Fruit fly (Drosophila melanogaster) whole organism: Measurements from ENCODE around the gene Pex12.

Source experiments
- CG8478 ChIP-seq: fragments of >200 bp; optimal IDR thresholded peaks from 2 replicates; lab custom pipeline; 2018; ENCODE audit warnings: inconsistent platforms
- Dll ChIP-seq: fragments of >200 bp; optimal IDR thresholded peaks from 2 replicates; lab custom pipeline; 2017
- EcR ChIP-seq, 2 experiments: fragments of >200 bp; optimal IDR thresholded peaks; 2 replicates each; lab custom pipeline; 2017; ENCODE audit warnings: missing biosample characterization in 2 of 2, missing genetic modification characterization in 2 of 2, missing genetic modification reagents in 2 of 2
- pan ChIP-seq: fragments of >200 bp; optimal IDR thresholded peaks from 2 replicates; lab custom pipeline; 2017
- psq ChIP-seq: fragments of >200 bp; optimal IDR thresholded peaks from 2 replicates; lab custom pipeline; 2017
- usp ChIP-seq: fragments of >200 bp; optimal IDR thresholded peaks from 2 replicates; lab custom pipeline; 2017; ENCODE audit warnings: missing biosample characterization, missing genetic modification characterization, mixed read lengths

Gene Pex12

DNA sequence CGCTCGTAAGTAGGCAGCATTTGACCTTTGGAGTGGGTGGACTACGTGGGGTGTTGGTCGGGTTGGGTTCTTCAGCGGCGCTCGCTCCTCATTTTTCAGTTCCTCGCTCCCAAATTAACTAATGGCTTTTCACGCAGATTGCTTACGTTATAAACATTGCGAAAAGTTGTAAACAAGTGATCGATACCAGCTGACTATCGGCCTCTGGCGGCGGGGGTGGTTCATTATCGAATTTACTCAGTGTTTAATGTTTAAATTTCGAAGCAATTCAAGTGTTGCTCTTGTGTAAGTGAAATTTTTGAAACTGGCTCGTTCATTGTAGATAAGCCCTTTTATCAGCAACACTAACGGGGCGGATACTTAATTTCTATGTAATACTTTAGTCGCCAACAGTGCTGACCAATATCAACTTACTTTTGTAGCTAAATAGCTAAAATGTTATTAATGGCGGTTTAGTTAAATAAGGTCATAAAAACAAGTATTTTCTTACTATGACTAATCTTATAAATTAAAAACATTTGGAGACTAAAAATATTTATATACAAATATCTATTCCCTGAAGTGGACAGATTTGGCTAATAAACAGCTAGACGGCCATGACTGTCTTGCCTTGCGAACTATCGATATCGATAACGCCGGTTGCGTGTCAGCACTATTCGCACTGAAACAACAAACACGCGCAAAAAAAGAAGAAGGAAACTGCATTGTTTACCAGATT lies 3.7 kb downstream of the Pex12 start, which contains the start of the genes PGAP2 and Clp:
Gene PGAP2, minus strand, starts transcription at position 194 of the 718 bp plus-strand sequence.
Gene Clp, plus strand, starts transcription at position 650 of the 718 bp plus-strand sequence.
- TF ChIP-seq psq (lab: Kevin White, UChicago) (no peak), EcR (GFP tag; optimal IDR thresholded peaks at IDR 0.05; lab: Kevin White, UChicago) (no peak), pan (no peak), usp (GFP tag; lab: Kevin White, UChicago) (no peak), CG8478 (lab: Kevin White, UChicago) (no peak), Dll (lab: Kevin White, UChicago) (no peak)

DNA sequence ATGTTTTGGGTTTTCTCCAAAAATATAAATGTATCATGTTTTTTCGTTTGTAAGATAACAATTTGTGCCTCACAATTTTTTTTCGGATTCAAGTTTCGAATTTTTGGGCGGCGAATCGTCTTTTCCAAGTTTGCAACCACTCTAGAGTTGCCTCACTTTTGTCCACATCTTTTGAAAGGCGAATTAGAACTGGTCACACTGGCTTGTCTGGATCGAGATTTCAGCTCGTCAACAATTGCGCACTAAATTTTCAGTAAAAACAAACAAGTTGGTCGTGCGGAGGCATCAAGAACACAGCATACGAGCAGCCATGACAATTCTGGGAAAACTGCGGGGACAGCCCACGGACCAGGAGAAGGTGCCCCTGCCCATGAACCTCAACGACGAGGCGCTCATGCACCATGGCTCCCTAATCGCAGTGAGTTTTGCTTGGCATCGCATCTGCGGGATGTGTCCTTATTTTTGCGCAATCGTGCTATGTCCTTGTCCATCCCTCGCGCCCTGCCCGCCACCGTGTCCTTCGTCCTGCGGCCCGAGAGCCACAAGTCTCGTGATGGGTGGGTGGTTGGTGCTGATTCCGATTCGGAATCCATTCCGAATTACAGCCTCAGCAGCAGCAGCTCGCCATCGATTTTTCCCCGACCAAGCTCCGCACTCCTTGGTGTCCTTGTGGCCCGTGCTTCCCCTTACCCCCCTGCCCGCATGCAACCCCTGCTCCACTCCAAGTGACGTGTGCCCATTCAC lies 5.6 kb downstream of the Pex12 start, which contains the start of gene CG3662:
Gene CG3662, plus strand, starts transcription at position 48 of the 744 bp plus-strand sequence.
- no peak for TF ChIP-seq Dll (lab: Kevin White, UChicago)
- no peak for TF ChIP-seq EcR (GFP tag; optimal IDR thresholded peaks at IDR 0.05; lab: Kevin White, UChicago)
- no peak for TF ChIP-seq pan
- no peak for TF ChIP-seq psq (lab: Kevin White, UChicago)
- TF ChIP-seq CG8478 (lab: Kevin White, UChicago) = no peak
- TF ChIP-seq usp (GFP tag; lab: Kevin White, UChicago) = no peak

DNA sequence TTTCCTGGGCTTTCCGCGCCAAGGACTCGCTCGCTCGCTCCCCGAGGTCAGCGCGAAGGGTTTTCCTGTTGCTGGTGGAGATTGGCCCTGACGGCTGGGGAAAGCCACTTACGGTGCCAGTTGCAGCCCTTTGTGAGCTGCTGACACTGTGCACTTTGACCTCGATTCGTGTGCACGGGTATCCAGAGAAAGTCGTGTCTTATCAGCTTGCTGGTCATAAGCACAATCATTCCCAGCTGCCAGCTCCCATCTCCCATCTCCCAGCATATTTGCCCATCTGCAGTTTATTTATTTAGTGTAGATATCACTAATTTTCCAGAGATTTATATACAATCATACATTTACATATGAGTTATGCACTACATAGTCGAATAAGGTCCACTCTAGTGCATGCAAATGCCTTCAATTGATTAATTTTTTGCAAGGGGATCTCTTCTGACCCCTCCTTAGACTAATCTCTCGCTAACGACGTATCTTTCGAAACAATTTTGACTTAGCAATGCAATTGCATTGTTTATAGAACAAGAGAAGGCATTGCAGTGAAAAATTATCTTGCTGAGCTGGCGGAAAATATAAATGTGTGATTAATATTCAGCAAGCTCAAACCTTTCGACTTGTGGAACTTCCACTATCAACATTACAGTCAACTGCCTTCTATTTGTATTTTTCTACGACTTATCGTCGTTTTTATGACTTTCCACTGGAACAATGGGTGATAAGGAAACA lies 6.4 kb downstream of the Pex12 start:
- TF ChIP-seq pan (no peak), CG8478 (lab: Kevin White, UChicago) (no peak), usp (GFP tag; lab: Kevin White, UChicago) (no peak), psq (lab: Kevin White, UChicago) (no peak), EcR (GFP tag; optimal IDR thresholded peaks at IDR 0.05; lab: Kevin White, UChicago) (no peak), Dll (lab: Kevin White, UChicago) (no peak)

DNA sequence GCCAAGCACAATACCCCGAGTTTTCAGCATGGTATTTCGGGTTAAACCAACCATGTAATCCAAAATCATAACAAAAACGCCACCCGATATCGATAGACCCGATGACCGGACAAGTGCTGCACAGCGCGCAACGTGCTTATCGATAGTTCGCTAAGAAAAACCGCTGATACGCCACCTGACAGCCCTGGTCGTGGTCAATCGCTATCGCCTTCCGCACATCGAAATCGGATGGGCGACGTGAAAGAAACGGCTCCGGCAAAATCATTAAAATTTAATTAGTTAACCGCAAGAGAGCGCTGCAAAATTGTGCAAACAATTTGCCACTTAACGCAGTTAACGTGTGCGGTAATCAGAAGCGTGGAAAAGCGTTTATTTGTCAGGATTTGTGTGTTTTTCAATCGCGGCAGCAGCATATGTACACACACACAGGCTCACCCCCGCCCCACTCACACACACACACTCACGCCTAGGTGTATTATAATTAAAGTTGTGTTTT lies 10.0 kb downstream of the Pex12 start, which contains the start of the genes CG3862 and dock:
Gene CG3862, minus strand, starts transcription at position 94 of the 496 bp plus-strand sequence.
Gene dock, plus strand, starts transcription at position 202 of the 496 bp plus-strand sequence.
- TF ChIP-seq CG8478 (lab: Kevin White, UChicago) (no peak), psq (lab: Kevin White, UChicago) (no peak), pan (no peak), EcR (GFP tag; optimal IDR thresholded peaks at IDR 0.05; lab: Kevin White, UChicago) (no peak), Dll (lab: Kevin White, UChicago) (no peak), usp (GFP tag; lab: Kevin White, UChicago) (no peak)

DNA sequence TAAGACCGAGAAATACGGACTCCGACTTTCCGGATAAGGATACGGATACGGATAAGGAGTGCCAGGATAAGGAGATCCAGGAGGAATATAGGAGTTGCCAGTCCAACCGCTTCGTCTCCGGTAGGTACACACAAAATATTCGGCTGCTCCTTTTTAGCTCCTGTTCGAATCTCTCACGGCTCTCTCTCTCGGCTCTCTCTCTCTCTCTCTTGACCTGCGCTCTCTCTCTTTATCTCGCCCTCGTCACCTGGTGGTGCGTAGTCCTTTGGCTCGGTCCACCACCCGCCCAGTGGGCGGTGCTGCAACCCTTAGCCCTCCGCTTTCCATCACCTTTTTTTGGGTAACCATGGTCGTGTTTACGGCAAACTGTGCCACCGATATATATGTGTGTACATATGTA lies 10.6 kb downstream of the Pex12 start:
- TF ChIP-seq psq (lab: Kevin White, UChicago) (no peak), pan (no peak), Dll (lab: Kevin White, UChicago) (peak; percentile 46), usp (GFP tag; lab: Kevin White, UChicago) (no peak), EcR (GFP tag; optimal IDR thresholded peaks at IDR 0.05; lab: Kevin White, UChicago) (no peak)

DNA sequence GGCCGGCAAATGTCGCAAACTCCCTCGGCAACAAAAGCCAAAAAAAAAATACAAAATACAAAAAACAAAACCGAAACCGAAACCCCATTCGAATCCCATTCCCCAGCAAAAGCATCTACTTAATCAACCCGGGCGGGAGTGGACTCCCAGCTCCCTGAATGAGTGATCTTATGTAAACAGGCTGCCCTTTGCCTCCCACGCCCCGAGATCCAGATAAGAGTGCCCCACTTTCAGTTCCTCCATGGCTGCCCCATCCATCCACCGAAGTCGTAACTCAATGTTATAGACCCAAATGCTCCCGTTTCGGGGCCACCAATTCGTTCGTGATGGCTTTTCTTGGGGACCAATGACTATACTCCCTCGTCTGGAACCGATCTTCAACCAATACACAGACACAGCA lies 11.3 kb downstream of the Pex12 start:
- TF ChIP-seq Dll (lab: Kevin White, UChicago) = no peak
- TF ChIP-seq EcR (GFP tag; optimal IDR thresholded peaks at IDR 0.05; lab: Kevin White, UChicago) = no peak
- no peak for TF ChIP-seq usp (GFP tag; lab: Kevin White, UChicago)
- TF ChIP-seq pan = no peak
- no peak for TF ChIP-seq psq (lab: Kevin White, UChicago)
- no peak for TF ChIP-seq CG8478 (lab: Kevin White, UChicago)

DNA sequence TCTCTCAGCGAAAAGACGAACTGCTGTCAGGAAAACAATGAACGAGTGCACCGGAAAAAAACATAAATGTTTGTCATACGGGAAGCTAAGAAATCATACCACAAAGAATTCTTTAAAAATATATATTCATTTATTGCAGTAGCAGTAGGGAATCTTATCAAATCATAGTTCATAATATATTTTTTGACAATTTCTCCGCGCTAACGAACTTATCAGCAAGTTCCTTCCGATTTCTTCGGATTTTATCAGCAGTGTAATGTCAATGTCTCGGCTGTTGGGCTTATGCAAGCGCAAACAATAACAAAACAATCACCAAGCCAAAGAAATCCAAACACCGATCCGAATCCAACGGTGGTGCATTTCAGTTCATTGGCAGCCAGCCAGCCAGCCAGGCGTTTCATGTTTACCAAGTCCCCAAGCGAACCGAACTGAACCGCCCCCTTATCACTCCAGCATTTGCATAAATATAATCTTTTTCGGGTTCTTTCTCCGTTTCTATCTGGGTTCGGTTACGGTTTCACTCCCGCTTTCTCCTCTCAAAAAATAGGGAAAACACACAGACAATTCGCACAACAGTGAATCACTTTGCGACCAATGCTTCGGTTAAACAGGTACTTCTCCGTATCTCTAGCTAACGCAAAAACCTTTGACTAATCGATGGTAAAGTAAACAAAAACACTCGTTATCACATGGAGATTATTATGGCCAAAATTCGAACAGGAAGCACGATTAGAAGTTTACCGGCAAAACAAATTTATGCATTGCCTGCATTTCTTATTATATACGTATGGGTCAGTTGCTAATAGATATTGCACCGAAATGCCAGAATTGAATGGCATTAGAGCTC lies 11.9 kb downstream of the Pex12 start:
- no peak for TF ChIP-seq usp (GFP tag; lab: Kevin White, UChicago)
- TF ChIP-seq Dll (lab: Kevin White, UChicago) = no peak
- no peak for TF ChIP-seq psq (lab: Kevin White, UChicago)
- TF ChIP-seq CG8478 (lab: Kevin White, UChicago) = no peak
- TF ChIP-seq pan = no peak
- no peak for TF ChIP-seq EcR (GFP tag; optimal IDR thresholded peaks at IDR 0.05; lab: Kevin White, UChicago)

DNA sequence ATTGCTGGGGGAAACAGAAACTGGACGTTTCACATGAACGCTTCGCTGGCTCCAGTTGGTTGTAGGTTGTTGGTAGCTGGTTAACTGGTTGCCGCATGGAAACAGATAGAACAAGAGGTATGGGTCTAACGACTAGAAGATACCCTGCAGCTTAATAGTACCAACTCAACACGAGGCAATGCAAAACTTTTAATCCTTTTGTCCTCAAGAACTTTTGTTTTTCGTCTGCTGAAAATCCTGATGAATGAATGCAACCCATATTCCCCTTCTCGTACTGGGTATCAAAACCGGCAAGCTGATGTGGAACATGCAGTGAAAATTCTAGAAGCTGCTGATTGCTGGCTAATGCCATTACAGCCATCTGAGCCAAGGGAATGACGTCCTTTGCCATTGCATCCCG lies 22.2 kb downstream of the Pex12 start:
- TF ChIP-seq pan = peak; percentile 56
- TF ChIP-seq CG8478 (lab: Kevin White, UChicago) = no peak

DNA sequence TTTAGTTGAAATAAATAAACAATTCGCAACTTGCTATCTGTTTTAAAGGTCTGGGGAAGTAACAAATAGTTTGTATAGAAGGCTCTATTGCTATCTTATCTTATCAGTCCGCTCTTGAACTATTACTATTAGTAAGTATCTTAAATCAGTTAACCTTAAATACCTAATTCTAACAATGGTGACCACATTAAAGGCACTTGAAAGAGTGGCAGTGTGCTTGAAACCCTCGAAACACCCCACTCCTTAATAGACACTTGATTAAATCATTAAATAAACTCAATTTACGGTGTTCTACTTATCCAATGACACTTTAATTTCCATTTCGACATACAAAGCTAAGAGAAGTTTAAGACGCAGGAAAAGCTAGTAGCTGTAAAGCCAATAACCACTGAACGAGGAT lies 23.0 kb downstream of the Pex12 start:
- TF ChIP-seq pan (no peak), usp (GFP tag; lab: Kevin White, UChicago) (no peak)

DNA sequence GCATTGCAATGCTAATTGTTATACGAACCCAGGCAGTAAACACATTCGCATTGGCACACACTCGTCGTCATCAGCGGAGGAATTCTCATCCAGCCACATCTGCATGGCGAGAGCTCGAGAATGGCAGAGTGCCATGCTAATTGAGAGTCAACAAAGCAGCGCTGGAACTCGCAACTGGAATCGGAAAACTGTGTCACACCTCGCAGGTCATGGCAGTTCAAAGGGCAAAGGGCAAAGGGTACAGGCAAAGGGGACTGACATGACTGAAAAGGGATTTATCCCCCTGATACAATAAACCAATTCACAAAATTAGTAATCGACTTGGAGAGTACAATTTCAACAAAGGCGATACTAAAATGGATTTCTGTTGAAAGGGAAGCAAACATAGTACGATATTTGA lies 24.2 kb downstream of the Pex12 start:
- TF ChIP-seq psq (lab: Kevin White, UChicago) (no peak), EcR (GFP tag; optimal IDR thresholded peaks at IDR 0.05; lab: Kevin White, UChicago) (peak in 1 of 2 experiments; percentile 19), Dll (lab: Kevin White, UChicago) (no peak), pan (no peak), usp (GFP tag; lab: Kevin White, UChicago) (no peak), CG8478 (lab: Kevin White, UChicago) (no peak)
